Worm (Caenorhabditis elegans) whole organism, young adult: ENCODE results near the gene spon-1.

Experiments used
- B0019.2 ChIP-seq: fragments of 200-800 bp; sonication (Bioruptor generic); conservative IDR thresholded peaks from 2 replicates; pipeline ENCODE4 v1.3.6; 2022; ENCODE audit warnings: missing genetic modification reagents, missing genetic modification characterization, missing compliant biosample characterization
- F22D6.2 ChIP-seq: sonication (generic microtip); optimal IDR thresholded peaks from 2 replicates; lab custom pipeline; 2016; ENCODE audit warnings: mild to moderate bottlenecking, missing genetic modification characterization, missing compliant biosample characterization
- ceh-27 ChIP-seq: fragments of 200-800 bp; sonication (Bioruptor generic); optimal IDR thresholded peaks from 2 replicates; lab custom pipeline; 2018; ENCODE audit warnings: mild to moderate bottlenecking, missing genetic modification characterization, moderate library complexity, missing compliant biosample characterization
- let-607 ChIP-seq, 2 experiments: fragments of 200-800 bp in 1 of 2; sonication (Bioruptor generic) in 1 of 2; sonication (generic microtip) in 1 of 2; optimal IDR thresholded peaks; 2 replicates each; lab custom pipeline; 2016 to 2018; ENCODE audit warnings: mild to moderate bottlenecking in 2 of 2, missing compliant biosample characterization in 2 of 2, missing genetic modification characterization in 2 of 2, moderate library complexity in 2 of 2, missing genotype in 1 of 2
- lin-40 ChIP-seq: sonication (generic microtip); optimal IDR thresholded peaks from 2 replicates; lab custom pipeline; 2016; ENCODE audit warnings: missing genetic modification characterization, mild to moderate bottlenecking, missing compliant biosample characterization, missing genotype, missing genetic modification reagents
- lsy-27 ChIP-seq: sonication (generic microtip); optimal IDR thresholded peaks from 2 replicates; lab custom pipeline; 2017; ENCODE audit warnings: missing genetic modification characterization, mild to moderate bottlenecking, missing compliant biosample characterization, antibody characterized with exemption, missing genotype, borderline replicate concordance; ENCODE audit not compliant: insufficient read depth
- nfyb-1 ChIP-seq: fragments of 200-800 bp; sonication (Bioruptor generic); IDR thresholded peaks from 2 replicates; pipeline ENCODE4 v1.3.6; 2022; ENCODE audit warnings: missing genetic modification reagents, missing genetic modification characterization, missing compliant biosample characterization
- nhr-179 ChIP-seq: sonication (generic microtip); optimal IDR thresholded peaks from 2 replicates; lab custom pipeline; 2016; ENCODE audit warnings: mild to moderate bottlenecking, missing genetic modification characterization, missing compliant biosample characterization
- nhr-27 ChIP-seq: fragments of 200-800 bp; sonication (Bioruptor generic); optimal IDR thresholded peaks from 2 replicates; lab custom pipeline; 2018; ENCODE audit warnings: mild to moderate bottlenecking, missing genetic modification characterization, moderate library complexity, missing compliant biosample characterization
- pbrm-1 ChIP-seq: fragments of 200-800 bp; sonication (Bioruptor generic); IDR thresholded peaks from 2 replicates; pipeline ENCODE4 v1.3.6; 2022; ENCODE audit warnings: missing genetic modification reagents, missing genetic modification characterization, missing compliant biosample characterization
- somi-1 ChIP-seq: fragments of 200-800 bp; sonication (Bioruptor generic); optimal IDR thresholded peaks from 2 replicates; lab custom pipeline; 2018; ENCODE audit warnings: mild to moderate bottlenecking, missing genetic modification characterization, missing compliant biosample characterization
- ztf-18 ChIP-seq: sonication (generic microtip); optimal IDR thresholded peaks from 2 replicates; lab custom pipeline; 2016; ENCODE audit warnings: missing genotype, mild to moderate bottlenecking, missing genetic modification characterization, missing compliant biosample characterization

DNA sequence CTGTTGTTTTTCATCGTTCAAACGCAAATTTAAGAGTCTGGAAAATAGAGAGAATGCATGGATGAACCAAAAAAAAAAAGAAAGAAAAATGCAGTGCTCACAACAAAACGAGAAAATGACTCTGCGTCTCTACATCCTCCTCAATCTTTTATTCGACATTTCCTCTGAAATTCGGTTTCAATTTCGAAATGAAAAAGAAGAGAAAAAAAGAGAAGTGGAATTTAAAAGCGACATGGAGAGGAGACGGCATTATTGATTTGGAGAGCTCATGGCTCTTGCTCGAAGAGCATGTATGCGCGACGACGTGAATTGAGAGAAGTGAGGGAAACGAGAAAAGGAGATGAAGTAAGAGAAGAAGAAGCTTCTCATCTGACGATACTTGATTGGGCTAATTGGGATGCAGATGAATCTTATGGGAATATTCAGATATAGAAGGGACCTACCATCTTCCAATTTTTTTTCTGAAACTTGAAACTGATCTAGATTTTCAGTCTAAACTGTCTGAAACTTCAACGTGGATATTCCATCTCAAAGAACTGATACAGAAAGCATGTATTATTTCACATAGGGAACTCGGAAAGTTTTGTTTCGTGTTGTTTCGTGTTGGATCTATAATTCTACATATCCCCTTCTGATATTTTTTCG, 5.2 kb upstream of the spon-1 start:
- TF ChIP-seq F22D6.2 (tag; lab: Kevin White, UChicago) (no peak), nhr-179 (tag; lab: Kevin White, UChicago) (no peak), let-607 (tag; optimal IDR thresholded peaks at IDR 0.05; lab: Kevin White, UChicago) (no peak), lin-40 (no peak), ztf-18 (tag; lab: Kevin White, UChicago) (no peak), lsy-27 (no peak), pbrm-1 (GFP tag; lab: Robert Waterston, UW) (no peak), nhr-27 (tag; lab: Kevin White, UChicago) (no peak), ceh-27 (GFP tag; lab: Kevin White, UChicago) (no peak), B0019.2 (GFP tag; lab: Robert Waterston, UW) (no peak), nfyb-1 (GFP tag; lab: Robert Waterston, UW) (no peak), somi-1 (GFP tag; lab: Kevin White, UChicago) (no peak)
